Worm (Caenorhabditis elegans) whole organism, early embryonic: ENCODE measurements around the gene oac-14.

ENCODE experiments used
- B0310.2 ChIP-seq: sonication (generic microtip); optimal IDR thresholded peaks from 2 replicates; lab custom pipeline; 2016; ENCODE audit warnings: mild to moderate bottlenecking, missing genetic modification characterization, missing compliant biosample characterization
- F13C5.2 ChIP-seq: sonication (generic microtip); optimal IDR thresholded peaks from 2 replicates; lab custom pipeline; 2017; ENCODE audit warnings: mild to moderate bottlenecking, missing genetic modification characterization, inconsistent platforms, missing compliant biosample characterization
- ama-1 ChIP-seq: fragments of 150-350 bp; optimal IDR thresholded peaks from 2 replicates; lab custom pipeline; 2014
- ceh-36 ChIP-seq: sonication (generic microtip); optimal IDR thresholded peaks from 2 replicates; lab custom pipeline; 2016; ENCODE audit warnings: missing genetic modification characterization, inconsistent platforms, missing compliant biosample characterization
- ets-7 ChIP-seq: sonication (generic microtip); optimal IDR thresholded peaks from 2 replicates; lab custom pipeline; 2016; ENCODE audit warnings: missing genotype, missing genetic modification characterization, missing compliant biosample characterization
- hmg-4 ChIP-seq: fragments of 200-800 bp; sonication (Bioruptor generic); optimal IDR thresholded peaks from 2 replicates; lab custom pipeline; 2018; ENCODE audit warnings: mild to moderate bottlenecking, missing genetic modification characterization, missing compliant biosample characterization
- hnd-1 ChIP-seq: sonication (generic microtip); optimal IDR thresholded peaks from 2 replicates; lab custom pipeline; 2016; ENCODE audit warnings: missing genetic modification characterization, missing compliant biosample characterization
- pes-1 ChIP-seq: fragments of 200-800 bp; sonication (Bioruptor generic); IDR thresholded peaks from 2 replicates; pipeline ENCODE4 v1.3.6; 2022; ENCODE audit warnings: missing genetic modification reagents, missing genetic modification characterization, missing compliant biosample characterization
- sea-1 ChIP-seq: fragments of 200-800 bp; sonication (Bioruptor generic); conservative IDR thresholded peaks from 2 replicates; pipeline ENCODE4 v1.3.6; 2022; ENCODE audit warnings: missing genetic modification characterization, missing compliant biosample characterization
- tbx-37 ChIP-seq: fragments of 200-800 bp; sonication (Bioruptor generic); conservative IDR thresholded peaks from 2 replicates; pipeline ENCODE4 v1.3.6; 2022; ENCODE audit warnings: missing genetic modification reagents, missing genetic modification characterization, missing compliant biosample characterization
- tra-4 ChIP-seq: sonication (generic microtip); optimal IDR thresholded peaks from 2 replicates; lab custom pipeline; 2017; ENCODE audit warnings: missing genetic modification characterization, missing compliant biosample characterization

ce11 chrX:10146592-10146991, 4.8 kb upstream of the oac-14 start, which contains the start of gene unc-115:
- TF ChIP-seq F13C5.2 (peak; percentile 82), ama-1 (lab: Kevin White, UChicago) (no peak), sea-1 (GFP tag; lab: Robert Waterston, UW) (0 out of 2 replicates have a peak, but pooled peaks have one; percentile 26), ets-7 (tag; lab: Kevin White, UChicago) (no peak), tbx-37 (GFP tag; lab: Robert Waterston, UW) (no peak), tra-4 (tag; lab: Kevin White, UChicago) (no peak), hnd-1 (tag; lab: Kevin White, UChicago) (no peak), pes-1 (GFP tag; lab: Robert Waterston, UW) (no peak), B0310.2 (tag; lab: Kevin White, UChicago) (peak; percentile 6), ceh-36 (no peak), hmg-4 (GFP tag; lab: Kevin White, UChicago) (peak; percentile 93)
